Worm (Caenorhabditis elegans): ENCODE data around the gene dhs-6.

DNA sequence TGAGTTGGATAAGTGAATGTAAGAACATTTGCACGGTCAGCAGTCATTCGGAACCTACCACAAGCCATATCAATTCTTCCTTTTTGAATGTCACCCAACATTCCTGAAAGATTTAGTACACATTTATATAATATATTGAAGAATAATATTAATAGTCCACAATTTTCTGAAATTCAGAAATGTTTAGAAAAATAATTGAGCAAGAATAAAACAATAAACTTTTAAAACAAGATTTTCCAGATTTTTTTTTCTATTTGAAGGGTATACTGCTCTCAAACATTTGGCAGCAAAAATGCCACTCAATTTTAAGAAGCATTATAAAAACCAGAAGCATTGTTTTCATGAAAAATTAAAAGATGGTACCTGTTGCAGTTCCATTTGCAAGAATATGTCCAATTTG is 17.7 kb upstream of the dhs-6 start, which contains the start of gene F59E12.8:
- TF ChIP-seq repo-1 (tag; optimal IDR thresholded peaks at IDR 0.05) (no peak), nhr-90 (tag; optimal IDR thresholded peaks at IDR 0.05) (no peak)
